Fruit fly (Drosophila melanogaster) whole organism, prepupa: Measurements from ENCODE around the gene CG14684.

Source experiments
- CG10669 ChIP-seq: fragments of 200-800 bp; sonication (Bioruptor generic); optimal IDR thresholded peaks from 3 replicates; lab custom pipeline; 2018; ENCODE audit warnings: missing biosample characterization, mild to moderate bottlenecking, missing genetic modification characterization, moderate library complexity
- CG11294 ChIP-seq: fragments of 200-800 bp; sonication (Bioruptor generic); IDR thresholded peaks from 2 replicates; pipeline ENCODE4 v1.3.6; 2022; ENCODE audit warnings: missing biosample characterization, missing genetic modification characterization
- CG11902 ChIP-seq: fragments of 200-800 bp; sonication (Bioruptor generic); optimal IDR thresholded peaks from 3 replicates; lab custom pipeline; 2016; ENCODE audit warnings: missing biosample characterization, missing genetic modification characterization
- CG15336 ChIP-seq: fragments of 200-800 bp; sonication (Bioruptor generic); IDR thresholded peaks from 2 replicates; pipeline ENCODE4 v1.3.6; 2022; ENCODE audit warnings: missing biosample characterization, missing genetic modification characterization
- CG1621 ChIP-seq: fragments of 200-800 bp; sonication (Bioruptor generic); optimal IDR thresholded peaks from 3 replicates; lab custom pipeline; 2018; ENCODE audit warnings: missing biosample characterization, mild to moderate bottlenecking, missing genetic modification characterization
- CG16779 ChIP-seq: fragments of 200-800 bp; sonication (Bioruptor generic); optimal IDR thresholded peaks from 3 replicates; lab custom pipeline; 2017; ENCODE audit warnings: missing biosample characterization, mild to moderate bottlenecking, missing genetic modification characterization
- CG3032 ChIP-seq: fragments of 200-800 bp; optimal IDR thresholded peaks from 2 replicates; lab custom pipeline; 2019; ENCODE audit warnings: missing biosample characterization, mild to moderate bottlenecking, missing genetic modification characterization, moderate library complexity
- CG31627 ChIP-seq: fragments of 200-800 bp; sonication (Bioruptor generic); optimal IDR thresholded peaks from 3 replicates; lab custom pipeline; 2016; ENCODE audit warnings: missing biosample characterization, missing genetic modification characterization
- CG32006 ChIP-seq: fragments of 200-800 bp; sonication (Bioruptor generic); optimal IDR thresholded peaks from 3 replicates; lab custom pipeline; 2017; ENCODE audit warnings: missing biosample characterization, mild to moderate bottlenecking, missing genetic modification characterization
- CG6163 ChIP-seq: fragments of 200-800 bp; sonication (Bioruptor generic); IDR thresholded peaks from 3 replicates; pipeline ENCODE4 v1.3.6; 2022; ENCODE audit warnings: missing biosample characterization, missing genetic modification characterization
- CG6276 ChIP-seq: fragments of 200-800 bp; sonication (Bioruptor generic); optimal IDR thresholded peaks from 2 replicates; lab custom pipeline; 2017; ENCODE audit warnings: missing biosample characterization, mild to moderate bottlenecking, missing genetic modification characterization
- CG6854 ChIP-seq: fragments of 200-800 bp; sonication (Bioruptor generic); optimal IDR thresholded peaks from 2 replicates; lab custom pipeline; 2017; ENCODE audit warnings: missing biosample characterization, mild to moderate bottlenecking, missing genetic modification characterization
- CG7368 ChIP-seq: fragments of 200-800 bp; sonication (Bioruptor generic); optimal IDR thresholded peaks from 3 replicates; lab custom pipeline; 2016; ENCODE audit warnings: missing biosample characterization, missing genetic modification characterization
- CG8119 ChIP-seq: fragments of 200-800 bp; sonication (Bioruptor generic); IDR thresholded peaks from 3 replicates; pipeline ENCODE4 v1.3.6; 2022; ENCODE audit warnings: missing biosample characterization, missing genetic modification characterization
- CG8319 ChIP-seq: fragments of 200-800 bp; sonication (Bioruptor generic); optimal IDR thresholded peaks from 3 replicates; lab custom pipeline; 2016; ENCODE audit warnings: missing biosample characterization, missing genetic modification characterization
- Eip75B ChIP-seq: fragments of 200-800 bp; sonication (Bioruptor generic); optimal IDR thresholded peaks from 3 replicates; lab custom pipeline; 2016; ENCODE audit warnings: missing biosample characterization, missing genetic modification characterization
- Eip78C ChIP-seq: fragments of 200-800 bp; sonication (Bioruptor generic); peaks from one replicate; lab custom pipeline; 2016; ENCODE audit warnings: missing biosample characterization, missing genetic modification characterization
- Ets96B ChIP-seq: fragments of 200-800 bp; optimal IDR thresholded peaks from 2 replicates; lab custom pipeline; 2019; ENCODE audit warnings: missing biosample characterization, mild to moderate bottlenecking, missing genetic modification characterization, moderate library complexity
- Hr38 ChIP-seq: sonication (Bioruptor generic); optimal IDR thresholded peaks from 2 replicates; lab custom pipeline; 2016; ENCODE audit warnings: missing biosample characterization, missing genetic modification characterization
- Hr39 ChIP-seq: fragments of 200-800 bp; sonication (Bioruptor generic); optimal IDR thresholded peaks from 2 replicates; lab custom pipeline; 2016; ENCODE audit warnings: missing biosample characterization, missing genetic modification characterization
- Hr4 ChIP-seq: fragments of 200-800 bp; sonication (Bioruptor generic); optimal IDR thresholded peaks from 3 replicates; lab custom pipeline; 2016; ENCODE audit warnings: missing biosample characterization, missing genetic modification characterization
- Lpt ChIP-seq: fragments of 200-800 bp; sonication (Bioruptor generic); optimal IDR thresholded peaks from 3 replicates; lab custom pipeline; 2016; ENCODE audit warnings: missing biosample characterization, missing genetic modification characterization
- OdsH ChIP-seq: fragments of 200-800 bp; sonication (Bioruptor generic); optimal IDR thresholded peaks from 3 replicates; lab custom pipeline; 2016; ENCODE audit warnings: missing biosample characterization, missing genetic modification characterization
- Smox ChIP-seq: fragments of 200-800 bp; sonication (Bioruptor generic); optimal IDR thresholded peaks from 3 replicates; lab custom pipeline; 2016; ENCODE audit warnings: missing biosample characterization, missing genetic modification characterization
- Sox15 ChIP-seq: fragments of 200-800 bp; sonication (Bioruptor generic); optimal IDR thresholded peaks from 3 replicates; lab custom pipeline; 2016; ENCODE audit warnings: missing biosample characterization, missing genetic modification characterization
- acj6 ChIP-seq: fragments of 200-800 bp; sonication (Bioruptor generic); optimal IDR thresholded peaks from 3 replicates; lab custom pipeline; 2016; ENCODE audit warnings: missing biosample characterization, missing genetic modification characterization
- cyc ChIP-seq: fragments of 200-800 bp; sonication (Bioruptor generic); optimal IDR thresholded peaks from 3 replicates; lab custom pipeline; 2016; ENCODE audit warnings: missing biosample characterization, missing genetic modification characterization
- dac ChIP-seq: fragments of 200-800 bp; sonication (Bioruptor generic); optimal IDR thresholded peaks from 2 replicates; lab custom pipeline; 2017; ENCODE audit warnings: missing biosample characterization, mild to moderate bottlenecking, missing genetic modification characterization
- dsx ChIP-seq: fragments of 200-800 bp; optimal IDR thresholded peaks from 3 replicates; lab custom pipeline; 2019; ENCODE audit warnings: missing biosample characterization, mild to moderate bottlenecking, missing genetic modification characterization, moderate library complexity; ENCODE audit not compliant: poor library complexity, severe bottlenecking
- fd85E ChIP-seq: fragments of 200-800 bp; sonication (Bioruptor generic); optimal IDR thresholded peaks from 3 replicates; lab custom pipeline; 2016; ENCODE audit warnings: missing biosample characterization, missing genetic modification characterization
- fkh ChIP-seq: fragments of 200-800 bp; sonication (Bioruptor generic); optimal IDR thresholded peaks from 3 replicates; lab custom pipeline; 2017; ENCODE audit warnings: missing biosample characterization, mild to moderate bottlenecking, missing genetic modification characterization, moderate library complexity
- lz ChIP-seq: fragments of 200-800 bp; sonication (Bioruptor generic); optimal IDR thresholded peaks from 3 replicates; lab custom pipeline; 2016; ENCODE audit warnings: missing biosample characterization, missing genetic modification characterization
- ss ChIP-seq, 2 experiments: fragments of 200-800 bp; sonication (Bioruptor generic); optimal IDR thresholded peaks; 2 replicates in 1 of 2; 3 replicates in 1 of 2; lab custom pipeline; 2017 to 2018; ENCODE audit warnings: mild to moderate bottlenecking in 2 of 2, missing biosample characterization in 2 of 2, missing genetic modification characterization in 2 of 2, moderate library complexity in 1 of 2
- svp ChIP-seq: fragments of 200-800 bp; sonication (Bioruptor generic); peaks from one replicate; lab custom pipeline; 2016; ENCODE audit warnings: missing biosample characterization, missing genetic modification characterization

The CG14684 gene

DNA sequence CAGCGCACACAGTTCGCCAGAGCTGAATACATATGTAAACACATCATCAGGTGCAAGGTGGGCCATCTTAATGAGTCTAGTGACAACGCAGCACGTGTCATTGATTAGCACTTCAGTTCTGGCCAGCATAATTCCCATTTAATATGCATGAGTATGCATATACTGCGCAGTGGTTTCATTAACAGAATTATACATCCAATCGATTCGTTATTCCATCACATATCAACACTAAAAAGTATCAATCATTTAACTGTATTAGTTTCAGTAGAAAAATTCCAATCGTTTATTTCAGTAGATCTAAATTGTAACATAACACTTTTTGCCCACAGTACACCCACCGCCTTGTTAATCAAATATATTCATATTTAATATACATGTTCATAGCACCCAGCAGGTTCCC lies 7.7 kb downstream of the CG14684 start, which contains the start of gene CG4073:
Gene CG4073, plus strand, starts transcription at position 301 of the 400 bp plus-strand sequence.
- TF ChIP-seq fd85E (GFP tag; lab: Kevin White, UChicago) (no peak), CG6854 (GFP tag; lab: Kevin White, UChicago) (no peak)

DNA sequence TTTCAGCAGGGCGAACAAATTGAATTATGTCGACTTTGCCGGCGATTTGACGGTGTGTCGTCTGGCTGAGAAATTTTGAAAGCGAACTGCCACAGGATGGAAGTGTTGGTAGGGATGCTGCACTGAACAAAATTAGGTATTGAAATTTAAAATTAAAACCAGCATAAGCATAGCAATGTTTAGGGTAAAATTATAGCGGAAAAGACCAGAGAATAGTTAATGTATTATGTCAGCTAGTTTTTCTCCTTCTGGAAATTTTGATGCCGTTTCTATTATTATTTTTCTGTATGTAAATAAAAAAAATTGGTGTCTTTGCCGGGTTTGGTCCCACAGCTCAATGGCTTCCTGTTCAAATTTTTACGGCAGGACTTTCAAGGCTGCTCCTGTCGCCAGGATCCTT lies 19.9 kb downstream of the CG14684 start:
- TF ChIP-seq Smox (GFP tag; lab: Kevin White, UChicago): no peak
- no peak for TF ChIP-seq dac (GFP tag; lab: Kevin White, UChicago)
- TF ChIP-seq ss (GFP tag; optimal IDR thresholded peaks at IDR 0.05; lab: Kevin White, UChicago): no peak
- no peak for TF ChIP-seq dsx (GFP tag; lab: Kevin White, UChicago)
- no peak for TF ChIP-seq lz (GFP tag; lab: Kevin White, UChicago)
- TF ChIP-seq cyc (GFP tag; lab: Kevin White, UChicago): no peak
- TF ChIP-seq Eip75B (GFP tag; lab: Kevin White, UChicago): no peak
- no peak for TF ChIP-seq CG11902 (GFP tag; lab: Kevin White, UChicago)
- TF ChIP-seq Hr39 (GFP tag; lab: Kevin White, UChicago): no peak
- no peak for TF ChIP-seq CG3032 (tag; lab: Kevin White, UChicago)
- TF ChIP-seq acj6 (GFP tag; lab: Kevin White, UChicago): no peak
- TF ChIP-seq CG6163: no peak
- TF ChIP-seq CG8319: no peak
- TF ChIP-seq fkh (GFP tag; lab: Kevin White, UChicago): no peak

DNA sequence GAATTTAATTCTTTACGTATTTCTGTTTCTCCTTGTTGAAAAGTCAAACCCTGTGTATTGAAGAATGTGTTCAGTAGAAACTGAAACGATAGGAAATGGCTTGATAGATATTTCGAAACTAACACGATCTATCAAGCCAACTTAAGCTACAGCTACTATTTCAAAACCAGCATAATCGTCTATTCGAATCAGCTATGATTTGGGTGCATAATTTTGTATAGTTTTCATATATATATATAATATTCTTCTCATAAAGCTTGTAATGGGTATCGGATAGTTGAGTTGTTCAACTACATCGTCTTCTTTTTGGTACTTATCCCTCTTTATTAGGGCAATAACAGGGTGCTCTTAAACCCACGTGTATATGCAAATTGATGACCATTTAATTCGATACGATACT lies 29.1 kb downstream of the CG14684 start, which contains the start of gene tomboy20:
Gene tomboy20, minus strand, starts transcription at position 101 of the 400 bp plus-strand sequence.
- TF ChIP-seq OdsH (GFP tag; lab: Kevin White, UChicago) (no peak), fkh (GFP tag; lab: Kevin White, UChicago) (no peak), CG8119 (GFP tag; lab: Robert Waterston, UW) (no peak), CG6854 (GFP tag; lab: Kevin White, UChicago) (no peak), CG8319 (no peak), Hr4 (GFP tag; lab: Kevin White, UChicago) (no peak), Hr38 (GFP tag; lab: Kevin White, UChicago) (no peak), CG11294 (no peak), CG16779 (tag; lab: Kevin White, UChicago) (no peak), CG6276 (GFP tag; lab: Kevin White, UChicago) (no peak), Ets96B (tag; lab: Kevin White, UChicago) (no peak), CG3032 (tag; lab: Kevin White, UChicago) (no peak), lz (GFP tag; lab: Kevin White, UChicago) (no peak), CG7368 (GFP tag; lab: Kevin White, UChicago) (no peak), CG1621 (tag; lab: Kevin White, UChicago) (no peak), cyc (GFP tag; lab: Kevin White, UChicago) (no peak), Eip78C (GFP tag; lab: Kevin White, UChicago) (no peak), CG31627 (GFP tag; lab: Kevin White, UChicago) (no peak), Lpt (GFP tag; lab: Kevin White, UChicago) (no peak), fd85E (GFP tag; lab: Kevin White, UChicago) (no peak)

DNA sequence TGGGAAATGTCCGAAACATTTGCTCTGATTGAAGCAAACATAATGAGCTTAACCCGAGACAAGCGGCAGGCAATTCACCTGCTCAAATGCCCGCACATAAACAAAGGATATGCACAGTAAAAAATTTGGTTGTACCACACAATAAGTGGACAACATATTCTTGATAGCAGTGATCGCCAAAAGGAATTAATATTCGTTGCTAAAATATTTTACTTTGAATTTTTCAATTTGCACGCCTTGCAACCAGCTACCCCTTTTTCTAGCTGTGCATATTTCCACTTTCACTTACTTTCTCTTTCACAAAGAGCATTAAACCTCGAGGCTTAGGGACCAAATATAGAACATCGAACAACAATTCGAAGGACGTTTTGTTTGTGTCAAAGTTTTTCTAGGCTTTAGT lies 40.9 kb downstream of the CG14684 start:
- peak; percentile 42 for TF ChIP-seq svp
- TF ChIP-seq CG15336 (GFP tag; lab: Robert Waterston, UW): no peak
- TF ChIP-seq CG32006 (GFP tag; lab: Kevin White, UChicago): peak; percentile 9
- peak; percentile 10 for TF ChIP-seq Hr39 (GFP tag; lab: Kevin White, UChicago)
- TF ChIP-seq Lpt (GFP tag; lab: Kevin White, UChicago): no peak
- no peak for TF ChIP-seq CG6854 (GFP tag; lab: Kevin White, UChicago)
- TF ChIP-seq CG10669 (GFP tag; lab: Kevin White, UChicago): no peak
- no peak for TF ChIP-seq CG8319
- no peak for TF ChIP-seq Sox15 (GFP tag; lab: Kevin White, UChicago)
- TF ChIP-seq dsx (GFP tag; lab: Kevin White, UChicago): no peak
